Worm (Caenorhabditis elegans) whole organism, L2 larva: ENCODE data around the gene ZK669.2.

ENCODE experiments used
- C34F6.9 ChIP-seq: fragments of 150-350 bp; optimal IDR thresholded peaks from 2 replicates; lab custom pipeline; 2014; ENCODE audit warnings: missing biosample characterization, missing genetic modification characterization
- F13H6.1 ChIP-seq: sonication (generic microtip); optimal IDR thresholded peaks from 2 replicates; lab custom pipeline; 2016; ENCODE audit warnings: missing genetic modification characterization, missing compliant biosample characterization
- R02D3.7 ChIP-seq: fragments of 150-350 bp; optimal IDR thresholded peaks from 2 replicates; lab custom pipeline; 2014; ENCODE audit warnings: missing biosample characterization, missing genetic modification characterization
- Y55F3AM.14 ChIP-seq: fragments of 200-800 bp; sonication (Bioruptor generic); optimal IDR thresholded peaks from 2 replicates; lab custom pipeline; 2018; ENCODE audit warnings: mild to moderate bottlenecking, missing genetic modification characterization, missing compliant biosample characterization
- ZK546.5 ChIP-seq: sonication (generic microtip); optimal IDR thresholded peaks from 2 replicates; lab custom pipeline; 2017; ENCODE audit warnings: missing biosample characterization, missing genetic modification characterization
- aly-2 ChIP-seq: fragments of 150-350 bp; optimal IDR thresholded peaks from 2 replicates; lab custom pipeline; 2014; ENCODE audit warnings: missing biosample characterization, missing genetic modification characterization
- ama-1 ChIP-seq: fragments of 150-350 bp; optimal IDR thresholded peaks from 2 replicates; lab custom pipeline; 2018; ENCODE audit warnings: inconsistent platforms
- blmp-1 ChIP-seq: sonication (generic microtip); optimal IDR thresholded peaks from 2 replicates; lab custom pipeline; 2017; ENCODE audit warnings: missing genetic modification characterization, mild to moderate bottlenecking, missing compliant biosample characterization, antibody characterized with exemption, moderate library complexity; ENCODE audit not compliant: insufficient read depth
- ceh-16 ChIP-seq: fragments of 150-350 bp; optimal IDR thresholded peaks from 2 replicates; lab custom pipeline; 2014; ENCODE audit warnings: missing biosample characterization, missing genetic modification characterization
- ceh-82 ChIP-seq: fragments of 150-350 bp; optimal IDR thresholded peaks from 2 replicates; lab custom pipeline; 2014; ENCODE audit warnings: missing biosample characterization, missing genetic modification characterization
- crh-2 ChIP-seq: sonication (generic microtip); optimal IDR thresholded peaks from 2 replicates; lab custom pipeline; 2017; ENCODE audit warnings: missing biosample characterization, missing genetic modification characterization
- dmd-4 ChIP-seq: sonication (generic microtip); optimal IDR thresholded peaks from 2 replicates; lab custom pipeline; 2017; ENCODE audit warnings: missing biosample characterization, missing genetic modification characterization
- elt-1 ChIP-seq: fragments of 150-350 bp; optimal IDR thresholded peaks from 2 replicates; lab custom pipeline; 2014; ENCODE audit warnings: missing biosample characterization, missing genetic modification characterization
- elt-3 ChIP-seq: sonication (generic microtip); optimal IDR thresholded peaks from 2 replicates; lab custom pipeline; 2017; ENCODE audit warnings: missing biosample characterization, missing genetic modification characterization
- fos-1 ChIP-seq: fragments of 150-350 bp; optimal IDR thresholded peaks from 2 replicates; lab custom pipeline; 2014; ENCODE audit warnings: missing biosample characterization, missing genetic modification characterization
- gmeb-1 ChIP-seq: fragments of 150-350 bp; optimal IDR thresholded peaks from 2 replicates; lab custom pipeline; 2014; ENCODE audit warnings: missing biosample characterization, missing genetic modification characterization
- lin-11 ChIP-seq: fragments of 150-350 bp; sonication (generic microtip); optimal IDR thresholded peaks from 2 replicates; lab custom pipeline; 2014; ENCODE audit warnings: missing biosample characterization, missing genetic modification characterization, inconsistent platforms, mixed read lengths
- lin-39 ChIP-seq: fragments of 150-350 bp; optimal IDR thresholded peaks from 2 replicates; lab custom pipeline; 2014; ENCODE audit warnings: missing biosample characterization, missing genetic modification reagents, missing genetic modification characterization
- lsy-2 ChIP-seq, 2 experiments: fragments of 150-350 bp in 1 of 2; sonication (generic microtip) in 1 of 2; optimal IDR thresholded peaks; 2 replicates each; lab custom pipeline; 2014 to 2017; ENCODE audit warnings: missing biosample characterization in 2 of 2, missing genetic modification characterization in 2 of 2
- mab-5 ChIP-seq: fragments of 150-350 bp; optimal IDR thresholded peaks from 2 replicates; lab custom pipeline; 2014; ENCODE audit warnings: missing biosample characterization, missing genetic modification characterization
- nhr-10 ChIP-seq: sonication (generic microtip); optimal IDR thresholded peaks from 2 replicates; lab custom pipeline; 2017; ENCODE audit warnings: missing biosample characterization, missing genetic modification characterization
- nhr-12 ChIP-seq: fragments of 150-350 bp; optimal IDR thresholded peaks from 2 replicates; lab custom pipeline; 2014; ENCODE audit warnings: missing biosample characterization, missing genetic modification characterization
- nhr-129 ChIP-seq: fragments of 150-350 bp; optimal IDR thresholded peaks from 2 replicates; lab custom pipeline; 2014; ENCODE audit warnings: missing biosample characterization, missing genetic modification characterization
- nhr-23 ChIP-seq: fragments of 150-350 bp; optimal IDR thresholded peaks from 2 replicates; lab custom pipeline; 2014; ENCODE audit warnings: missing biosample characterization, missing genetic modification reagents, missing genetic modification characterization
- nhr-25 ChIP-seq: fragments of 150-350 bp; sonication (generic microtip); optimal IDR thresholded peaks from 3 replicates; lab custom pipeline; 2014; ENCODE audit warnings: missing biosample characterization, missing genetic modification characterization
- nhr-6 ChIP-seq: fragments of 150-350 bp; optimal IDR thresholded peaks from 2 replicates; lab custom pipeline; 2014; ENCODE audit warnings: missing biosample characterization, missing genetic modification characterization
- peb-1 ChIP-seq: fragments of 150-350 bp; optimal IDR thresholded peaks from 2 replicates; lab custom pipeline; 2014; ENCODE audit warnings: missing biosample characterization, missing genetic modification characterization
- sem-4 ChIP-seq: fragments of 150-350 bp; optimal IDR thresholded peaks from 2 replicates; lab custom pipeline; 2014; ENCODE audit warnings: missing biosample characterization, missing genetic modification reagents, missing genetic modification characterization
- sma-3 ChIP-seq: sonication (generic microtip); optimal IDR thresholded peaks from 2 replicates; lab custom pipeline; 2016; ENCODE audit warnings: missing genetic modification reagents, missing genetic modification characterization, missing compliant biosample characterization
- sma-9 ChIP-seq, 2 experiments: fragments of 150-350 bp in 1 of 2; sonication (generic microtip) in 1 of 2; optimal IDR thresholded peaks; 2 replicates each; lab custom pipeline; 2014 to 2016; ENCODE audit warnings: missing genetic modification characterization in 2 of 2, mild to moderate bottlenecking in 1 of 2, missing biosample characterization in 1 of 2, missing compliant biosample characterization in 1 of 2, missing genetic modification reagents in 1 of 2, moderate library complexity in 1 of 2
- snpc-4 ChIP-seq: fragments of 150-350 bp; optimal IDR thresholded peaks from 2 replicates; lab custom pipeline; 2014; ENCODE audit warnings: missing biosample characterization, missing genetic modification characterization
- unc-39 ChIP-seq: fragments of 150-350 bp; optimal IDR thresholded peaks from 2 replicates; lab custom pipeline; 2014; ENCODE audit warnings: missing biosample characterization, missing genetic modification characterization
- zag-1 ChIP-seq: fragments of 150-350 bp; optimal IDR thresholded peaks from 2 replicates; lab custom pipeline; 2014; ENCODE audit warnings: missing biosample characterization, missing genetic modification characterization
- ztf-1 ChIP-seq: fragments of 200-800 bp; sonication (Bioruptor generic); conservative IDR thresholded peaks from 2 replicates; pipeline ENCODE4 v1.3.6; 2022; ENCODE audit warnings: missing genetic modification characterization, missing compliant biosample characterization
- ztf-11 ChIP-seq: sonication (generic microtip); optimal IDR thresholded peaks from 2 replicates; lab custom pipeline; 2017; ENCODE audit warnings: missing biosample characterization, missing genetic modification characterization
- ztf-4 ChIP-seq: fragments of 150-350 bp; optimal IDR thresholded peaks from 2 replicates; lab custom pipeline; 2014; ENCODE audit warnings: missing biosample characterization, missing genetic modification characterization

The ZK669.2 gene

ce11 chrII:7911015-7911414 lies 27.0 kb downstream of the ZK669.2 start, which contains the start of gene ZK675.4:
Gene ZK675.4 (plus strand): TSS chrII:7911315.
- TF ChIP-seq crh-2 (tag; lab: Kevin White, UChicago) (no peak), ama-1 (no peak), lin-11 (tag; lab: Kevin White, UChicago) (no peak)

- peak; percentile 28 for TF ChIP-seq C34F6.9 (tag; lab: Kevin White, UChicago)
- TF ChIP-seq nhr-23 (tag; lab: Kevin White, UChicago), result no peak
- no peak for TF ChIP-seq ZK546.5 (tag; lab: Kevin White, UChicago)
- no peak for TF ChIP-seq ztf-11
- peak; percentile 3 for TF ChIP-seq sem-4 (tag; lab: Kevin White, UChicago)
- no peak for TF ChIP-seq ztf-4 (tag; lab: Kevin White, UChicago)
- TF ChIP-seq nhr-129 (tag; lab: Kevin White, UChicago), result no peak
- TF ChIP-seq elt-1 (tag; lab: Kevin White, UChicago), result no peak
- no peak for TF ChIP-seq nhr-6
- TF ChIP-seq ceh-82 (tag; lab: Kevin White, UChicago), result no peak
- TF ChIP-seq lsy-2 (tag; optimal IDR thresholded peaks at IDR 0.05; lab: Kevin White, UChicago), result peak in 1 of 2 experiments; percentile 28
- peak; percentile 29 for TF ChIP-seq sma-9 (GFP tag; optimal IDR thresholded peaks at IDR 0.05; lab: Kevin White, UChicago)
- no peak for TF ChIP-seq sma-9 (tag; optimal IDR thresholded peaks at IDR 0.05; lab: Kevin White, UChicago)
- no peak for TF ChIP-seq nhr-12 (tag; lab: Kevin White, UChicago)
- no peak for TF ChIP-seq blmp-1 (tag; lab: Kevin White, UChicago)
- TF ChIP-seq ceh-16, result no peak
- no peak for TF ChIP-seq lin-39 (tag; lab: Kevin White, UChicago)
- TF ChIP-seq nhr-10 (tag; lab: Kevin White, UChicago), result no peak
- TF ChIP-seq fos-1 (tag; lab: Kevin White, UChicago), result no peak
- TF ChIP-seq ztf-1 (GFP tag; lab: Robert Waterston, UW), result no peak
- TF ChIP-seq zag-1 (tag; lab: Kevin White, UChicago), result no peak
- TF ChIP-seq Y55F3AM.14 (GFP tag; lab: Kevin White, UChicago), result no peak
- TF ChIP-seq peb-1 (tag; lab: Kevin White, UChicago), result no peak
- no peak for TF ChIP-seq aly-2 (tag; lab: Kevin White, UChicago)
- TF ChIP-seq snpc-4 (tag; lab: Kevin White, UChicago), result no peak
- TF ChIP-seq nhr-25, result no peak
Observed at ce11 chrII:7907539-7907997, 30.4 kb downstream of the ZK669.2 start, which contains the start of gene best-23. Gene best-23 (minus strand): TSS chrII:7907589.

- no peak for TF ChIP-seq dmd-4 (tag; lab: Kevin White, UChicago)
- TF ChIP-seq elt-3, result no peak
- TF ChIP-seq mab-5 (tag; lab: Kevin White, UChicago), result no peak
- no peak for TF ChIP-seq ztf-1 (GFP tag; lab: Robert Waterston, UW)
- no peak for TF ChIP-seq sma-3 (GFP tag; lab: Kevin White, UChicago)
- no peak for TF ChIP-seq unc-39 (tag; lab: Kevin White, UChicago)
- TF ChIP-seq C34F6.9 (tag; lab: Kevin White, UChicago), result no peak
- TF ChIP-seq ama-1, result no peak
- no peak for TF ChIP-seq R02D3.7 (tag; lab: Kevin White, UChicago)
- no peak for TF ChIP-seq F13H6.1 (tag; lab: Kevin White, UChicago)
- TF ChIP-seq nhr-23 (tag; lab: Kevin White, UChicago), result no peak
- no peak for TF ChIP-seq aly-2 (tag; lab: Kevin White, UChicago)
- no peak for TF ChIP-seq elt-1 (tag; lab: Kevin White, UChicago)
- TF ChIP-seq gmeb-1 (tag; lab: Kevin White, UChicago), result no peak
Observed at ce11 chrII:7901990-7902389, 36.0 kb downstream of the ZK669.2 start.

ce11 chrII:7900762-7901161 lies 37.2 kb downstream of the ZK669.2 start:
- TF ChIP-seq sem-4 (tag; lab: Kevin White, UChicago), result no peak
- no peak for TF ChIP-seq gmeb-1 (tag; lab: Kevin White, UChicago)
- no peak for TF ChIP-seq lin-39 (tag; lab: Kevin White, UChicago)
- TF ChIP-seq dmd-4 (tag; lab: Kevin White, UChicago), result no peak
- TF ChIP-seq lsy-2 (tag; optimal IDR thresholded peaks at IDR 0.05; lab: Kevin White, UChicago), result no peak
